Worm (Caenorhabditis elegans) whole organism, L3 larva: Measurements from ENCODE around the gene Y53F4B.5.

ENCODE experiments used
- ZK546.5 ChIP-seq: sonication (generic microtip); optimal IDR thresholded peaks from 2 replicates; lab custom pipeline; 2017; ENCODE audit warnings: missing biosample characterization, missing genetic modification characterization
- ceh-9 ChIP-seq: sonication (generic microtip); optimal IDR thresholded peaks from 2 replicates; lab custom pipeline; 2018; ENCODE audit warnings: missing biosample characterization, missing genetic modification characterization
- elt-1 ChIP-seq: fragments of 150-350 bp; optimal IDR thresholded peaks from 2 replicates; lab custom pipeline; 2014; ENCODE audit warnings: missing biosample characterization, missing genetic modification characterization
- elt-3 ChIP-seq, 3 experiments: fragments of 150-350 bp in 1 of 3; sonication (generic microtip) in 2 of 3; optimal IDR thresholded peaks; 2 replicates in 2 of 3; 4 replicates in 1 of 3; lab custom pipeline; 2014 to 2017; ENCODE audit warnings: missing biosample characterization in 3 of 3, missing genetic modification characterization in 3 of 3
- lsy-12 ChIP-seq: sonication (generic microtip); optimal IDR thresholded peaks from 2 replicates; lab custom pipeline; 2016; ENCODE audit warnings: mild to moderate bottlenecking, missing genetic modification characterization, missing compliant biosample characterization
- nhr-11 ChIP-seq: fragments of 150-350 bp; optimal IDR thresholded peaks from 2 replicates; lab custom pipeline; 2014; ENCODE audit warnings: missing biosample characterization, missing genetic modification characterization
- nhr-237 ChIP-seq: fragments of 150-350 bp; optimal IDR thresholded peaks from 2 replicates; lab custom pipeline; 2014; ENCODE audit warnings: missing biosample characterization, missing genetic modification characterization
- nhr-77 ChIP-seq: fragments of 150-350 bp; optimal IDR thresholded peaks from 2 replicates; lab custom pipeline; 2014; ENCODE audit warnings: missing biosample characterization, missing genetic modification characterization
- pha-4 ChIP-seq: fragments of 150-350 bp; optimal IDR thresholded peaks from 2 replicates; lab custom pipeline; 2014; ENCODE audit warnings: missing biosample characterization, missing genetic modification reagents, missing genetic modification characterization
- pqm-1 ChIP-seq: fragments of 150-350 bp; optimal IDR thresholded peaks from 2 replicates; lab custom pipeline; 2017; ENCODE audit warnings: missing biosample characterization, missing genetic modification characterization, inconsistent platforms
- snpc-4 ChIP-seq: fragments of 150-350 bp; optimal IDR thresholded peaks from 2 replicates; lab custom pipeline; 2014; ENCODE audit warnings: missing biosample characterization, missing genetic modification characterization
- unc-62 ChIP-seq: fragments of 150-350 bp; sonication (generic microtip); optimal IDR thresholded peaks from 4 replicates; lab custom pipeline; 2014; ENCODE audit warnings: missing biosample characterization, missing genetic modification reagents, missing genetic modification characterization

ce11 chrII:14940980-14941379, 42.8 kb downstream of the Y53F4B.5 start:
- TF ChIP-seq ceh-9 (tag; lab: Kevin White, UChicago) = no peak
- TF ChIP-seq nhr-11 (tag; lab: Kevin White, UChicago) = no peak
- no peak for TF ChIP-seq ZK546.5 (tag; lab: Kevin White, UChicago)
- no peak for TF ChIP-seq pqm-1
- no peak for TF ChIP-seq elt-1 (tag; lab: Kevin White, UChicago)
- no peak for TF ChIP-seq unc-62 (GFP tag; lab: Kevin White, UChicago)
- TF ChIP-seq nhr-237 = no peak
- no peak for TF ChIP-seq elt-3 (tag; optimal IDR thresholded peaks at IDR 0.05; lab: Kevin White, UChicago)
- TF ChIP-seq pha-4 = no peak
- no peak for TF ChIP-seq lsy-12
- no peak for TF ChIP-seq snpc-4 (tag; lab: Kevin White, UChicago)
- TF ChIP-seq nhr-77 (tag; lab: Kevin White, UChicago) = no peak
